Worm (Caenorhabditis elegans) whole organism, mixed stage, embryonic: Measurements from ENCODE around the gene T22D1.8.

Experiments
- flh-1 ChIP-seq: fragments of 200-800 bp; sonication (Bioruptor generic); optimal IDR thresholded peaks from 2 replicates; lab custom pipeline; 2018; ENCODE audit warnings: mild to moderate bottlenecking, missing genetic modification characterization, moderate library complexity, missing compliant biosample characterization
- nhr-2 ChIP-seq: fragments of 150-350 bp; optimal IDR thresholded peaks from 2 replicates; lab custom pipeline; 2014; ENCODE audit warnings: missing biosample characterization, missing genetic modification characterization

T22D1.8 gene

DNA sequence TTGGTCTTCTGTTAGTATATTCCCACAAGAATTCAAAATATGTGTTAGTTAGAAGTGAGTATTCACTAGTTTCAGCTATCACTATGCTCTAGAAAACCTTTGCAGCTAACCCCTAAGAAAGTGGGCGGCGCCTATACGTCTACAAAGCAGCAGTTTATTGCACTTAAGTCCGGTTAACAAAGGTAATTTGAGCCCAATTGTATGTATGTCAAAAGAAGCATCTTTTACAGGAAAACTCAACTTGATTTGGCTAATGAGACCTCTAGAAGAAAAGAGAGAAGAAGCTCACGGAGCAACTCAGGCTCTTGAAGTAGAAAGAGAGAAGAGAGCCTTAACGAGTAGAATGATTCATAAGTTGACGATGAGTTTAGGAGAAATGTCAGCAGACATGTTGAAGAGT is 53.4 kb downstream of the T22D1.8 start:
- TF ChIP-seq flh-1 (GFP tag; lab: Kevin White, UChicago) (no peak), nhr-2 (tag; lab: Kevin White, UChicago) (no peak)
